Worm (Caenorhabditis elegans) whole organism, midembryonic: ENCODE data around the gene C29F7.3.
"Not testable (repeated sequence)": the region's sequence is repeated elsewhere in the genome, so short reads cannot be mapped to it uniquely, and the experiment has no call there.

Experiments
- T22C8.4 ChIP-seq: fragments of 200-800 bp; sonication (Bioruptor generic); IDR thresholded peaks from 2 replicates; pipeline ENCODE4 v1.3.6; 2022; ENCODE audit warnings: missing genetic modification characterization, missing compliant biosample characterization
- cog-1 ChIP-seq: sonication (generic microtip); optimal IDR thresholded peaks from 2 replicates; lab custom pipeline; 2016; ENCODE audit warnings: missing genetic modification characterization, missing compliant biosample characterization
- flt-1 ChIP-seq: fragments of 200-800 bp; sonication (Bioruptor generic); IDR thresholded peaks from 2 replicates; pipeline ENCODE4 v1.3.6; 2022; ENCODE audit warnings: missing genetic modification characterization, missing compliant biosample characterization
- klf-2 ChIP-seq: fragments of 200-800 bp; sonication (Bioruptor generic); conservative IDR thresholded peaks from 2 replicates; pipeline ENCODE4 v1.3.6; 2022; ENCODE audit warnings: missing genetic modification reagents, missing genetic modification characterization, missing compliant biosample characterization
- med-1 ChIP-seq: sonication (generic microtip); optimal IDR thresholded peaks from 2 replicates; lab custom pipeline; 2017; ENCODE audit warnings: missing genetic modification characterization, mild to moderate bottlenecking, missing compliant biosample characterization, antibody characterized with exemption, missing genetic modification reagents; ENCODE audit not compliant: insufficient read depth
- ref-1 ChIP-seq: fragments of 200-800 bp; sonication (Bioruptor generic); conservative IDR thresholded peaks from 2 replicates; pipeline ENCODE4 v1.3.6; 2022; ENCODE audit warnings: missing genetic modification reagents, missing genetic modification characterization, missing compliant biosample characterization
- tab-1 ChIP-seq: fragments of 200-800 bp; sonication (Bioruptor generic); IDR thresholded peaks from 2 replicates; pipeline ENCODE4 v1.3.6; 2022; ENCODE audit warnings: missing genetic modification characterization, missing compliant biosample characterization
- ztf-23 ChIP-seq: fragments of 200-800 bp; sonication (Bioruptor generic); IDR thresholded peaks from 2 replicates; pipeline ENCODE4 v1.3.6; 2022; ENCODE audit warnings: missing genetic modification reagents, missing genetic modification characterization, missing compliant biosample characterization
- ztf-29 ChIP-seq: fragments of 200-800 bp; sonication (Bioruptor generic); IDR thresholded peaks from 2 replicates; pipeline ENCODE4 v1.3.6; 2022; ENCODE audit warnings: missing genetic modification reagents, missing genetic modification characterization, missing compliant biosample characterization

C29F7.3 gene

DNA sequence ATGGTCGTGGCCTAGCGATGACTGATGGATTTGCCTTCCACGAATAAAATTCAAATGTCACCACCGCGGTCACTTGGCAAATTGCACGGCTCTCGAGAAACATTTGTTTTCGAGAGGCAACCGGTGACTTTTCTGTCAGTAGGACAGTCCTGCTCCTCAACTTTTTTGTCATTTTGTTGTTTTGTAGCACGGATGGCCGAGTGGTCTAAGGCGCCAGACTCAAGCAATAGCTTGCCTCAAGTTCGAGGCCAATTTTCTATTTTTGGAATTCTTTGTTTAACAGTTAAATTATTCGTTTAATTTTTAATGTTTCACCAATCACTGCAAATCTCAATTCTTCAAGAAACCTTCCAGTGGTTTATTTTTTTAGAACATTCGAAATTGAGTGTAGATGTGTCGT is 24.5 kb upstream of the C29F7.3 start:
- no peak for TF ChIP-seq cog-1 (tag; lab: Kevin White, UChicago)

- no peak for TF ChIP-seq klf-2 (GFP tag; lab: Robert Waterston, UW)
- TF ChIP-seq ref-1 (GFP tag; lab: Robert Waterston, UW): no peak
- no peak for TF ChIP-seq med-1
- no peak for TF ChIP-seq T22C8.4 (GFP tag; lab: Robert Waterston, UW)
- no peak for TF ChIP-seq ztf-29 (GFP tag; lab: Robert Waterston, UW)
These were observed 23.5 kb upstream of the C29F7.3 start for ce11 chrX:13443283-13443682.

ce11 chrX:13442446-13442845 is 22.7 kb upstream of the C29F7.3 start:
- TF ChIP-seq ref-1 (GFP tag; lab: Robert Waterston, UW): no peak
- 0 out of 2 replicates have a peak, but pooled peaks have one; percentile 19 for TF ChIP-seq klf-2 (GFP tag; lab: Robert Waterston, UW)
- TF ChIP-seq cog-1 (tag; lab: Kevin White, UChicago): peak; percentile 46
- no peak for TF ChIP-seq T22C8.4 (GFP tag; lab: Robert Waterston, UW)
- peak; percentile 65 for TF ChIP-seq flt-1 (GFP tag; lab: Robert Waterston, UW)
- TF ChIP-seq med-1: no peak
- peak; percentile 70; the same call in 1 of the 2 replicates for TF ChIP-seq ztf-23
- TF ChIP-seq tab-1 (GFP tag; lab: Robert Waterston, UW): no peak
- TF ChIP-seq ztf-29 (GFP tag; lab: Robert Waterston, UW): no peak

DNA sequence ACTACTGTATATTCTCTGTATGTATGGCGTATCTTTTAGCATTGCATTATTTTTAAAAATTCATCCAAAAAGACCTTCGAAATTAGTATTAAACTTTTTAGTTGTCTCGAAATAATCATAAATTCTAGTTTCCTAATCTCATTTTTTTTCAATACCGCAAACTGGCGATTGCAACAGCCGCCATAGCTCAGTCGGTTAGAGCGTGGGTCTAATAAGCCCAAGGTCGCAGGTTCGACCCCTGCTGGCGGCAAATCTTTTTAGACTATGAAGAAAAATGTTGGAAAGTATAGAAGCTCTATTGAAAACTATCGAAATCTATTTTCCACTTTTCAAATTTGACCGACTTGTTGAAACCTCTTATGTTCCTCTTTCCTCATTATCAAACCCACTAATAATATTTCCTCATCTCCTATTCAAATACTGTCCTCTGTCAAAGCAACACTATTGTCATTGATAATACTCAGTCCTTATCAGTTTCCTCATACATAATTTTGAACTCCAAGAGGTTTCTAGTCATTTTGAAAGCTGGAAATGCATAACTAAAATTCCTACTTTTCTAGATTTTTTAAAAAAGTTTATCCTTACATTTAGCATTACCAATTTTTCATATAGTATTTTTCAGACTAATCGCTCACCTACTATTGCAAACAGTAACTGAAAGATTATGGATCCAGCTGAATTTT is 16.2 kb upstream of the C29F7.3 start, which contains the start of gene jmjd-3.3:
TSS of gene jmjd-3.3 (plus strand) at position 633 of the 683 bp plus-strand sequence.
- TF ChIP-seq med-1 (no peak), flt-1 (GFP tag; lab: Robert Waterston, UW) (no peak), cog-1 (tag; lab: Kevin White, UChicago) (no peak), klf-2 (GFP tag; lab: Robert Waterston, UW) (no peak)

- TF ChIP-seq flt-1 (GFP tag; lab: Robert Waterston, UW): no peak
- TF ChIP-seq ztf-23: no peak
These were observed 15.4 kb upstream of the C29F7.3 start for ce11 chrX:13435116-13435515.

- TF ChIP-seq flt-1 (GFP tag; lab: Robert Waterston, UW); cog-1 (tag; lab: Kevin White, UChicago); ref-1 (GFP tag; lab: Robert Waterston, UW): not testable (repeated sequence)
These were observed 11.7 kb upstream of the C29F7.3 start, which contains the start of gene C29F7.10 for ce11 chrX:13431388-13431787. Gene C29F7.10 (minus strand): TSS chrX:13431488.

ce11 chrX:13428755-13429154 is 9.0 kb upstream of the C29F7.3 start, which contains the start of gene fkh-4:
Gene fkh-4 (minus strand): TSS chrX:13428855.
- not testable (repeated sequence) for TF ChIP-seq flt-1 (GFP tag; lab: Robert Waterston, UW); cog-1 (tag; lab: Kevin White, UChicago); klf-2 (GFP tag; lab: Robert Waterston, UW)

ce11 chrX:13423340-13423739 is 3.6 kb upstream of the C29F7.3 start, which contains the start of gene fkh-3:
Gene fkh-3 (minus strand): TSS chrX:13423440.
- no peak for TF ChIP-seq klf-2 (GFP tag; lab: Robert Waterston, UW)
- no peak for TF ChIP-seq ztf-23
- TF ChIP-seq ref-1 (GFP tag; lab: Robert Waterston, UW): no peak
- no peak for TF ChIP-seq tab-1 (GFP tag; lab: Robert Waterston, UW)
- no peak for TF ChIP-seq cog-1 (tag; lab: Kevin White, UChicago)
- TF ChIP-seq T22C8.4 (GFP tag; lab: Robert Waterston, UW): no peak

DNA sequence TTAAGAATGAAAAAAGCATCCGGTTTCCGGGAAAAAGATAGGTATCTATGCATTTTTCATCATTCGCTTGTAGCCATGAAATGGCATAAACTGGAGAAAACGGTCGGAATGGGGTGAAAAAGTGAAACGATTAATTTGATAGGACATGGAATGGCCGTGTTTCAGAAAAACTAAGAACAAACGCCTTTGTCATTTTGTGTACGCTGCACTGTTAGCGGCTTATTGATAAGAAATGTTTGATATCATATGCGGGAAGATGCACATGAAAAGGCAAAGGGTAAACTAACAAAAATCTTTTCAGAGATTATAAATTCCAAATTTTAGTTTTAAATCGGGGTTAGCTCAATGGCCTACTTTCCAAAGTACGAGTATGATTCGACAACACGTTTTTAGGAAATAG is 1.3 kb upstream of the C29F7.3 start:
- TF ChIP-seq ref-1 (GFP tag; lab: Robert Waterston, UW): no peak
- no peak for TF ChIP-seq ztf-29 (GFP tag; lab: Robert Waterston, UW)
- no peak for TF ChIP-seq cog-1 (tag; lab: Kevin White, UChicago)
- TF ChIP-seq med-1: no peak
- TF ChIP-seq flt-1 (GFP tag; lab: Robert Waterston, UW): no peak
- TF ChIP-seq ztf-23: no peak
- no peak for TF ChIP-seq klf-2 (GFP tag; lab: Robert Waterston, UW)
- TF ChIP-seq tab-1 (GFP tag; lab: Robert Waterston, UW): no peak

ce11 chrX:13417479-13417878 is 2.3 kb downstream of the C29F7.3 start:
- TF ChIP-seq klf-2 (GFP tag; lab: Robert Waterston, UW): no peak
- TF ChIP-seq tab-1 (GFP tag; lab: Robert Waterston, UW): no peak
- TF ChIP-seq T22C8.4 (GFP tag; lab: Robert Waterston, UW): no peak
- TF ChIP-seq flt-1 (GFP tag; lab: Robert Waterston, UW): no peak
- no peak for TF ChIP-seq cog-1 (tag; lab: Kevin White, UChicago)
- TF ChIP-seq ref-1 (GFP tag; lab: Robert Waterston, UW): no peak

ce11 chrX:13415722-13416121 is 4.0 kb downstream of the C29F7.3 start, which contains the start of gene C29F7.2:
Gene C29F7.2 (plus strand): TSS chrX:13416078.
- TF ChIP-seq ref-1 (GFP tag; lab: Robert Waterston, UW) (no peak), ztf-29 (GFP tag; lab: Robert Waterston, UW) (no peak), tab-1 (GFP tag; lab: Robert Waterston, UW) (no peak), klf-2 (GFP tag; lab: Robert Waterston, UW) (no peak), med-1 (no peak), T22C8.4 (GFP tag; lab: Robert Waterston, UW) (no peak), flt-1 (GFP tag; lab: Robert Waterston, UW) (no peak), cog-1 (tag; lab: Kevin White, UChicago) (no peak), ztf-23 (no peak)
